Worm (Caenorhabditis elegans) whole organism, L1 larva: ENCODE measurements around the gene F46F5.10.

ENCODE experiments used
- fkh-10 ChIP-seq: sonication (generic microtip); optimal IDR thresholded peaks from 2 replicates; lab custom pipeline; 2017; ENCODE audit warnings: missing biosample characterization, missing genetic modification reagents, missing genetic modification characterization
- unc-130 ChIP-seq: fragments of 150-350 bp; optimal IDR thresholded peaks from 2 replicates; lab custom pipeline; 2017; ENCODE audit warnings: missing biosample characterization, missing genetic modification characterization, inconsistent platforms

ce11 chrII:796916-797315 lies 26.7 kb upstream of the F46F5.10 start:
- TF ChIP-seq fkh-10 (GFP tag; lab: Kevin White, UChicago) (no peak), unc-130 (tag; lab: Kevin White, UChicago) (no peak)
